Fruit fly (Drosophila melanogaster) whole organism, embryonic: ENCODE results near the gene ALiX.

Experiments
- Bgb ChIP-seq: fragments of 200-800 bp; sonication (Bioruptor generic); IDR thresholded peaks from 2 replicates; pipeline ENCODE4 v1.3.6; 2022; ENCODE audit warnings: missing biosample characterization, missing genetic modification characterization; ENCODE audit not compliant: partially characterized antibody
- Blimp-1 ChIP-seq: fragments of 200-800 bp; sonication (Bioruptor generic); optimal IDR thresholded peaks from 3 replicates; lab custom pipeline; 2018; ENCODE audit warnings: missing biosample characterization, missing genetic modification characterization, mild to moderate bottlenecking, moderate library complexity, missing genetic modification reagents
- BtbVII ChIP-seq: fragments of 200-800 bp; sonication (Bioruptor generic); optimal IDR thresholded peaks from 3 replicates; lab custom pipeline; 2017; ENCODE audit warnings: missing biosample characterization, mild to moderate bottlenecking, missing genetic modification characterization
- Bteb2 ChIP-seq: fragments of 200-800 bp; sonication (Bioruptor generic); optimal IDR thresholded peaks from 2 replicates; lab custom pipeline; 2016; ENCODE audit warnings: missing biosample characterization, missing genetic modification characterization
- CG10431 ChIP-seq: fragments of 200-800 bp; sonication (Bioruptor generic); optimal IDR thresholded peaks from 3 replicates; lab custom pipeline; 2018; ENCODE audit warnings: missing biosample characterization, mild to moderate bottlenecking, missing genetic modification characterization
- CG10959 ChIP-seq: fragments of 200-800 bp; sonication (Bioruptor generic); IDR thresholded peaks from 2 replicates; pipeline ENCODE4 v1.3.6; 2022; ENCODE audit warnings: missing biosample characterization, missing genetic modification characterization
- CG10979 ChIP-seq: fragments of 200-800 bp; sonication (Bioruptor generic); optimal IDR thresholded peaks from 2 replicates; lab custom pipeline; 2018; ENCODE audit warnings: missing biosample characterization, mild to moderate bottlenecking, missing genetic modification characterization, moderate library complexity
- CG11696 ChIP-seq: fragments of 200-800 bp; sonication (Bioruptor generic); IDR thresholded peaks from 2 replicates; pipeline ENCODE4 v1.3.6; 2022; ENCODE audit warnings: missing biosample characterization, missing genetic modification characterization
- CG11723 ChIP-seq: fragments of 200-800 bp; sonication (Bioruptor generic); optimal IDR thresholded peaks from 2 replicates; lab custom pipeline; 2017; ENCODE audit warnings: missing biosample characterization, mild to moderate bottlenecking, missing genetic modification characterization
- CG12299 ChIP-seq: fragments of 200-800 bp; sonication (Bioruptor generic); optimal IDR thresholded peaks from 2 replicates; lab custom pipeline; 2018; ENCODE audit warnings: missing biosample characterization, mild to moderate bottlenecking, missing genetic modification characterization
- CG13287 ChIP-seq: fragments of 200-800 bp; sonication (Bioruptor generic); IDR thresholded peaks from 2 replicates; pipeline ENCODE4 v1.3.6; 2022; ENCODE audit warnings: missing biosample characterization, missing genetic modification characterization; ENCODE audit not compliant: partially characterized antibody
- CG14050 ChIP-seq: fragments of 200-800 bp; sonication (Bioruptor generic); IDR thresholded peaks from 3 replicates; pipeline ENCODE4 v1.3.6; 2022; ENCODE audit warnings: missing biosample characterization, missing genetic modification characterization
- CG15479 ChIP-seq: fragments of 200-800 bp; sonication (Bioruptor generic); optimal IDR thresholded peaks from 3 replicates; lab custom pipeline; 2019; ENCODE audit warnings: missing biosample characterization, mild to moderate bottlenecking, missing genetic modification characterization, moderate library complexity
- CG17802 ChIP-seq: fragments of 200-800 bp; sonication (Bioruptor generic); optimal IDR thresholded peaks from 2 replicates; lab custom pipeline; 2018; ENCODE audit warnings: missing biosample characterization, mild to moderate bottlenecking, missing genetic modification characterization, moderate library complexity
- CG1832 ChIP-seq: fragments of 200-800 bp; sonication (Bioruptor generic); optimal IDR thresholded peaks from 2 replicates; lab custom pipeline; 2017; ENCODE audit warnings: missing biosample characterization, mild to moderate bottlenecking, missing genetic modification characterization, inconsistent platforms
- CG2116 ChIP-seq: fragments of 200-800 bp; sonication (Bioruptor generic); optimal IDR thresholded peaks from 3 replicates; lab custom pipeline; 2018; ENCODE audit warnings: missing biosample characterization, mild to moderate bottlenecking, missing genetic modification characterization
- CG2120 ChIP-seq: fragments of 200-800 bp; sonication (Bioruptor generic); optimal IDR thresholded peaks from 3 replicates; lab custom pipeline; 2016; ENCODE audit warnings: missing biosample characterization, missing genetic modification characterization
- CG32532 ChIP-seq: fragments of 200-800 bp; sonication (Bioruptor generic); IDR thresholded peaks from 2 replicates; pipeline ENCODE4 v1.3.6; 2022; ENCODE audit warnings: missing biosample characterization, missing genetic modification characterization
- CG4328 ChIP-seq: fragments of 200-800 bp; sonication (Bioruptor generic); optimal IDR thresholded peaks from 3 replicates; lab custom pipeline; 2017; ENCODE audit warnings: missing biosample characterization, missing genetic modification reagents, missing genetic modification characterization
- CG4360 ChIP-seq: fragments of 200-800 bp; sonication (Bioruptor generic); IDR thresholded peaks from 2 replicates; pipeline ENCODE4 v1.3.6; 2022; ENCODE audit warnings: missing biosample characterization, missing genetic modification characterization
- CG5953 ChIP-seq: fragments of 200-800 bp; sonication (Bioruptor generic); IDR thresholded peaks from 2 replicates; pipeline ENCODE4 v1.3.6; 2022; ENCODE audit warnings: missing biosample characterization, missing genetic modification characterization
- CG6689 ChIP-seq: fragments of 200-800 bp; sonication (Bioruptor generic); IDR thresholded peaks from 2 replicates; pipeline ENCODE4 v1.3.6; 2022; ENCODE audit warnings: missing biosample characterization, missing genetic modification characterization
- CG8765 ChIP-seq: fragments of 200-800 bp; sonication (Bioruptor generic); IDR thresholded peaks from 2 replicates; pipeline ENCODE4 v1.3.6; 2022; ENCODE audit warnings: missing biosample characterization, missing genetic modification characterization
- CG9727 ChIP-seq: fragments of 200-800 bp; sonication (Bioruptor generic); optimal IDR thresholded peaks from 3 replicates; lab custom pipeline; 2017; ENCODE audit warnings: missing biosample characterization, mild to moderate bottlenecking, missing genetic modification characterization
- CTCF ChIP-seq: fragments of 200-800 bp; sonication (Bioruptor generic); optimal IDR thresholded peaks from 2 replicates; lab custom pipeline; 2017; ENCODE audit warnings: missing biosample characterization, mild to moderate bottlenecking, missing genetic modification characterization, moderate library complexity
- Dp ChIP-seq: fragments of 200-800 bp; sonication (Bioruptor generic); optimal IDR thresholded peaks from 2 replicates; lab custom pipeline; 2018; ENCODE audit warnings: missing biosample characterization, mild to moderate bottlenecking, missing genetic modification characterization, moderate library complexity
- Eip74EF ChIP-seq, 2 experiments: fragments of 200-800 bp in 1 of 2; fragments of >200 bp in 1 of 2; sonication (Bioruptor generic) in 1 of 2; optimal IDR thresholded peaks; 2 replicates each; lab custom pipeline; 2017 to 2019; ENCODE audit warnings: missing biosample characterization in 2 of 2, missing genetic modification characterization in 2 of 2, mild to moderate bottlenecking in 1 of 2, moderate library complexity in 1 of 2
- Ets65A ChIP-seq: fragments of 200-800 bp; sonication (Bioruptor generic); peaks from one replicate; lab custom pipeline; 2016; ENCODE audit warnings: missing biosample characterization, missing genetic modification characterization
- Gug ChIP-seq: fragments of 200-800 bp; sonication (Bioruptor generic); IDR thresholded peaks from 4 replicates; pipeline ENCODE4 v1.3.6; 2022; ENCODE audit warnings: missing biosample characterization, missing genetic modification characterization
- HLH3B ChIP-seq: fragments of 200-800 bp; sonication (Bioruptor generic); IDR thresholded peaks from 2 replicates; pipeline ENCODE4 v1.3.6; 2022; ENCODE audit warnings: missing biosample characterization, missing genetic modification characterization
- HLH4C ChIP-seq: fragments of 200-800 bp; sonication (Bioruptor generic); IDR thresholded peaks from 3 replicates; pipeline ENCODE4 v1.3.6; 2022; ENCODE audit warnings: missing biosample characterization, missing genetic modification characterization; ENCODE audit not compliant: partially characterized antibody
- HmgZ ChIP-seq: fragments of 200-800 bp; sonication (Bioruptor generic); optimal IDR thresholded peaks from 2 replicates; lab custom pipeline; 2018; ENCODE audit warnings: missing biosample characterization, mild to moderate bottlenecking, missing genetic modification characterization
- Lhr ChIP-seq: fragments of 200-800 bp; sonication (Bioruptor generic); optimal IDR thresholded peaks from 3 replicates; lab custom pipeline; 2017; ENCODE audit warnings: mild to moderate bottlenecking, missing biosample characterization, missing genetic modification reagents, missing genetic modification characterization
- PHDP ChIP-seq: fragments of 200-800 bp; sonication (Bioruptor generic); optimal IDR thresholded peaks from 3 replicates; lab custom pipeline; 2018; ENCODE audit warnings: missing biosample characterization, mild to moderate bottlenecking, missing genetic modification characterization, moderate library complexity
- Spps ChIP-seq: fragments of 200-800 bp; sonication (Bioruptor generic); optimal IDR thresholded peaks from 2 replicates; lab custom pipeline; 2018; ENCODE audit warnings: missing biosample characterization, mild to moderate bottlenecking, missing genetic modification characterization
- Ssrp ChIP-seq: fragments of 200-800 bp; sonication (Bioruptor generic); optimal IDR thresholded peaks from 2 replicates; lab custom pipeline; 2018; ENCODE audit warnings: missing biosample characterization, mild to moderate bottlenecking, missing genetic modification characterization, moderate library complexity
- YL-1 ChIP-seq: fragments of 200-800 bp; sonication (Bioruptor generic); optimal IDR thresholded peaks from 3 replicates; lab custom pipeline; 2017; ENCODE audit warnings: missing biosample characterization, mild to moderate bottlenecking, missing genetic modification characterization
- ase ChIP-seq: fragments of 200-800 bp; sonication (Bioruptor generic); IDR thresholded peaks from 3 replicates; pipeline ENCODE4 v1.3.6; 2022; ENCODE audit warnings: missing biosample characterization, missing genetic modification characterization
- chif ChIP-seq, 2 experiments: fragments of 200-800 bp; sonication (Bioruptor generic); optimal IDR thresholded peaks; 3 replicates each; lab custom pipeline; 2016; ENCODE audit warnings: missing biosample characterization in 2 of 2, missing genetic modification characterization in 2 of 2
- chm ChIP-seq: fragments of 200-800 bp; sonication (Bioruptor generic); IDR thresholded peaks from 2 replicates; pipeline ENCODE4 v1.3.6; 2022; ENCODE audit warnings: missing biosample characterization, missing genetic modification characterization
- dati ChIP-seq: fragments of 200-800 bp; sonication (Bioruptor generic); IDR thresholded peaks from 2 replicates; pipeline ENCODE4 v1.3.6; 2022; ENCODE audit warnings: missing biosample characterization, missing genetic modification characterization
- ems ChIP-seq: fragments of 200-800 bp; sonication (Bioruptor generic); optimal IDR thresholded peaks from 3 replicates; lab custom pipeline; 2016; ENCODE audit warnings: missing biosample characterization, missing genetic modification characterization
- ken ChIP-seq: fragments of 200-800 bp; sonication (Bioruptor generic); IDR thresholded peaks from 3 replicates; pipeline ENCODE4 v1.3.6; 2022; ENCODE audit warnings: missing biosample characterization, missing genetic modification characterization
- lmd ChIP-seq: fragments of 200-800 bp; sonication (Bioruptor generic); IDR thresholded peaks from 2 replicates; pipeline ENCODE4 v1.3.6; 2022; ENCODE audit warnings: missing biosample characterization, missing genetic modification characterization
- phol ChIP-seq: fragments of 200-800 bp; sonication (Bioruptor generic); optimal IDR thresholded peaks from 3 replicates; lab custom pipeline; 2018; ENCODE audit warnings: missing biosample characterization, mild to moderate bottlenecking, missing genetic modification characterization, moderate library complexity
- prd ChIP-seq, 3 experiments: fragments of >200 bp in 2 of 3; fragments of 200-800 bp in 1 of 3; sonication (Bioruptor generic) in 1 of 3; optimal IDR thresholded peaks in 2 of 3; IDR thresholded peaks in 1 of 3; 2 replicates in 2 of 3; 3 replicates in 1 of 3; pipeline versions ENCODE4 v1.3.6 to Lab custom; 2017 to 2022; ENCODE audit warnings: missing biosample characterization in 1 of 3, missing genetic modification characterization in 1 of 3
- pros ChIP-seq: fragments of 200-800 bp; sonication (Bioruptor generic); optimal IDR thresholded peaks from 3 replicates; lab custom pipeline; 2019; ENCODE audit warnings: missing biosample characterization, mild to moderate bottlenecking, missing genetic modification characterization, moderate library complexity
- pum ChIP-seq: fragments of 200-800 bp; sonication (Bioruptor generic); optimal IDR thresholded peaks from 2 replicates; lab custom pipeline; 2016; ENCODE audit warnings: missing biosample characterization, missing genetic modification characterization
- sim ChIP-seq: fragments of 200-800 bp; sonication (Bioruptor generic); IDR thresholded peaks from 2 replicates; pipeline ENCODE4 v1.3.6; 2022; ENCODE audit warnings: missing biosample characterization, missing genetic modification characterization
- zfh2 ChIP-seq: fragments of 200-800 bp; sonication (Bioruptor generic); optimal IDR thresholded peaks from 2 replicates; lab custom pipeline; 2016; ENCODE audit warnings: missing biosample characterization, missing genetic modification characterization

Gene ALiX

dm6 chr3R:27677174-27677726 is 22.7 kb downstream of the ALiX start, which contains the start of gene Hsdl2 (continued):
- no peak for TF ChIP-seq CG12299 (tag; lab: Kevin White, UChicago)
- no peak for TF ChIP-seq CG17802 (tag; lab: Kevin White, UChicago)
- TF ChIP-seq Bgb: peak; percentile 64
- peak; percentile 55 for TF ChIP-seq phol (tag; lab: Kevin White, UChicago)
- TF ChIP-seq Gug: peak; percentile 38; the same call in 3 of the 4 replicates
- TF ChIP-seq Spps: no peak
- no peak for TF ChIP-seq ken (GFP tag; lab: Robert Waterston, UW)
- TF ChIP-seq CTCF (GFP tag; lab: Kevin White, UChicago): peak; percentile 46
- TF ChIP-seq pum (GFP tag; lab: Kevin White, UChicago): peak; percentile 0
- peak; percentile 68 for TF ChIP-seq Lhr (GFP tag; lab: Kevin White, UChicago)
- no peak for TF ChIP-seq PHDP (tag; lab: Kevin White, UChicago)
- peak; percentile 42 for TF ChIP-seq CG6689 (GFP tag; lab: Robert Waterston, UW)
- TF ChIP-seq CG10979 (tag; lab: Kevin White, UChicago): no peak
- TF ChIP-seq zfh2 (GFP tag; lab: Kevin White, UChicago): peak; percentile 12
- no peak for TF ChIP-seq CG4360 (GFP tag; lab: Robert Waterston, UW)
- TF ChIP-seq HLH3B (GFP tag; lab: Robert Waterston, UW): 0 out of 2 replicates have a peak, but pooled peaks have one; percentile 9
- peak; percentile 84 for TF ChIP-seq HmgZ (tag; lab: Kevin White, UChicago)
- TF ChIP-seq Dp (GFP tag; lab: Kevin White, UChicago): peak; percentile 92
- TF ChIP-seq YL-1: peak; percentile 70
- peak; percentile 18 for TF ChIP-seq CG9727 (GFP tag; lab: Kevin White, UChicago)
- TF ChIP-seq chm (GFP tag; lab: Robert Waterston, UW): peak; percentile 21; the same call in 1 of the 2 replicates
- TF ChIP-seq CG4328: no peak
- TF ChIP-seq CG2120 (GFP tag; lab: Kevin White, UChicago): peak; percentile 76
- no peak for TF ChIP-seq CG1832 (GFP tag; lab: Kevin White, UChicago)
- peak; percentile 60 for TF ChIP-seq CG13287 (GFP tag; lab: Robert Waterston, UW)
- peak; percentile 90 for TF ChIP-seq CG2116
- no peak for TF ChIP-seq dati (GFP tag; lab: Robert Waterston, UW)
- TF ChIP-seq Ets65A (GFP tag; lab: Kevin White, UChicago): no peak
- TF ChIP-seq CG11696 (GFP tag; lab: Robert Waterston, UW): no peak
- no peak for TF ChIP-seq CG15479 (GFP tag; lab: Kevin White, UChicago)
- peak; percentile 85 for TF ChIP-seq HLH4C (GFP tag; lab: Robert Waterston, UW)
- no peak for TF ChIP-seq pros
- TF ChIP-seq sim (GFP tag; lab: Robert Waterston, UW): no peak
- no peak for TF ChIP-seq prd (optimal IDR thresholded peaks at IDR 0.05; lab: Kevin White, UChicago)
- peak; percentile 70 for TF ChIP-seq prd (GFP tag; IDR thresholded peaks at IDR 0.05; lab: Robert Waterston, UW)
- no peak for TF ChIP-seq Blimp-1 (GFP tag; lab: Kevin White, UChicago)
- TF ChIP-seq CG11723: no peak
- TF ChIP-seq ems (GFP tag; lab: Kevin White, UChicago): peak; percentile 16
- no peak for TF ChIP-seq CG5953 (GFP tag; lab: Robert Waterston, UW)
- no peak for TF ChIP-seq CG10431 (GFP tag; lab: Kevin White, UChicago)
- TF ChIP-seq CG14050 (GFP tag; lab: Robert Waterston, UW): peak; percentile 47; the same call in 2 of the 3 replicates
- no peak for TF ChIP-seq ase
- peak; percentile 44 for TF ChIP-seq Bteb2 (GFP tag; lab: Kevin White, UChicago)
- TF ChIP-seq Ssrp (tag; lab: Kevin White, UChicago): no peak
- TF ChIP-seq chif (GFP tag; optimal IDR thresholded peaks at IDR 0.05; lab: Kevin White, UChicago): peak in 1 of 2 experiments; percentile 1
- TF ChIP-seq Eip74EF (GFP tag; optimal IDR thresholded peaks at IDR 0.05; lab: Kevin White, UChicago): no peak
- no peak for TF ChIP-seq CG8765 (GFP tag; lab: Robert Waterston, UW)
- TF ChIP-seq BtbVII (GFP tag; lab: Kevin White, UChicago): no peak
- peak; percentile 38; the same call in 1 of the 2 replicates for TF ChIP-seq lmd
- TF ChIP-seq CG32532 (GFP tag; lab: Robert Waterston, UW): peak; percentile 65
- TF ChIP-seq CG10959 (GFP tag; lab: Robert Waterston, UW): no peak
